Worm (Caenorhabditis elegans) whole organism, mixed stage, embryonic: ENCODE data around the gene dnj-8.

Source experiments
- M03D4.4 ChIP-seq: sonication (generic microtip); optimal IDR thresholded peaks from 2 replicates; lab custom pipeline; 2017; ENCODE audit warnings: mild to moderate bottlenecking, missing genetic modification characterization, missing compliant biosample characterization
- ceh-39 ChIP-seq: fragments of 150-350 bp; optimal IDR thresholded peaks from 2 replicates; lab custom pipeline; 2014; ENCODE audit warnings: missing biosample characterization, missing genetic modification characterization
- ceh-43 ChIP-seq: fragments of 200-800 bp; sonication (Bioruptor generic); optimal IDR thresholded peaks from 2 replicates; lab custom pipeline; 2018; ENCODE audit warnings: mild to moderate bottlenecking, missing genetic modification characterization, moderate library complexity, missing compliant biosample characterization
- ceh-83 ChIP-seq: fragments of 200-800 bp; sonication (Bioruptor generic); optimal IDR thresholded peaks from 2 replicates; lab custom pipeline; 2018; ENCODE audit warnings: mild to moderate bottlenecking, missing genetic modification characterization, missing compliant biosample characterization
- cnd-1 ChIP-seq: fragments of 200-800 bp; sonication (Bioruptor generic); optimal IDR thresholded peaks from 2 replicates; lab custom pipeline; 2018; ENCODE audit warnings: mild to moderate bottlenecking, missing genetic modification characterization, missing compliant biosample characterization
- drap-1 ChIP-seq: fragments of 200-800 bp; sonication (Bioruptor generic); optimal IDR thresholded peaks from 3 replicates; lab custom pipeline; 2018; ENCODE audit warnings: mild to moderate bottlenecking, missing genetic modification characterization, missing compliant biosample characterization
- elt-3 ChIP-seq: fragments of 150-350 bp; optimal IDR thresholded peaks from 2 replicates; lab custom pipeline; 2014; ENCODE audit warnings: missing biosample characterization, missing genetic modification characterization
- flh-1 ChIP-seq: fragments of 200-800 bp; sonication (Bioruptor generic); optimal IDR thresholded peaks from 2 replicates; lab custom pipeline; 2018; ENCODE audit warnings: mild to moderate bottlenecking, missing genetic modification characterization, moderate library complexity, missing compliant biosample characterization
- hlh-1 ChIP-seq: fragments of 150-350 bp; optimal IDR thresholded peaks from 2 replicates; lab custom pipeline; 2014; ENCODE audit warnings: missing biosample characterization, missing genetic modification reagents, missing genetic modification characterization
- lin-32 ChIP-seq: fragments of 200-800 bp; sonication (Bioruptor generic); optimal IDR thresholded peaks from 2 replicates; lab custom pipeline; 2018; ENCODE audit warnings: mild to moderate bottlenecking, missing genetic modification characterization, missing compliant biosample characterization
- lsy-2 ChIP-seq: fragments of 150-350 bp; optimal IDR thresholded peaks from 2 replicates; lab custom pipeline; 2014; ENCODE audit warnings: missing biosample characterization, missing genetic modification characterization
- mab-5 ChIP-seq: fragments of 150-350 bp; optimal IDR thresholded peaks from 2 replicates; lab custom pipeline; 2014; ENCODE audit warnings: missing biosample characterization, missing genetic modification characterization
- mls-2 ChIP-seq: sonication (generic microtip); optimal IDR thresholded peaks from 2 replicates; lab custom pipeline; 2016; ENCODE audit warnings: mild to moderate bottlenecking, missing genetic modification characterization, moderate library complexity, missing compliant biosample characterization
- nhr-2 ChIP-seq: fragments of 150-350 bp; optimal IDR thresholded peaks from 2 replicates; lab custom pipeline; 2014; ENCODE audit warnings: missing biosample characterization, missing genetic modification characterization
- nhr-237 ChIP-seq: fragments of 150-350 bp; optimal IDR thresholded peaks from 2 replicates; lab custom pipeline; 2014; ENCODE audit warnings: missing biosample characterization, missing genetic modification characterization
- nhr-76 ChIP-seq: sonication (generic microtip); optimal IDR thresholded peaks from 2 replicates; lab custom pipeline; 2017; ENCODE audit warnings: missing biosample characterization, missing genetic modification characterization
- pha-4 ChIP-seq: fragments of 150-350 bp; optimal IDR thresholded peaks from 2 replicates; lab custom pipeline; 2018; ENCODE audit warnings: missing biosample characterization, missing genetic modification reagents, missing genetic modification characterization
- sem-2 ChIP-seq: fragments of 200-800 bp; sonication (Bioruptor generic); optimal IDR thresholded peaks from 2 replicates; lab custom pipeline; 2018; ENCODE audit warnings: mild to moderate bottlenecking, missing genetic modification characterization, missing compliant biosample characterization
- snpc-4 ChIP-seq: fragments of 150-350 bp; optimal IDR thresholded peaks from 2 replicates; lab custom pipeline; 2014; ENCODE audit warnings: missing biosample characterization, missing genetic modification characterization
- tbx-8 ChIP-seq: fragments of 200-800 bp; sonication (Bioruptor generic); optimal IDR thresholded peaks from 2 replicates; lab custom pipeline; 2018; ENCODE audit warnings: mild to moderate bottlenecking, missing genetic modification characterization, moderate library complexity, missing compliant biosample characterization
- unc-120 ChIP-seq: sonication (generic microtip); optimal IDR thresholded peaks from 2 replicates; lab custom pipeline; 2017; ENCODE audit warnings: missing genetic modification characterization, missing compliant biosample characterization; ENCODE audit not compliant: poor library complexity, severe bottlenecking
- unc-39 ChIP-seq: fragments of 150-350 bp; optimal IDR thresholded peaks from 2 replicates; lab custom pipeline; 2014; ENCODE audit warnings: missing biosample characterization, missing genetic modification characterization
- unc-62 ChIP-seq: fragments of 150-350 bp; optimal IDR thresholded peaks from 2 replicates; lab custom pipeline; 2014; ENCODE audit warnings: missing biosample characterization, missing genetic modification reagents, missing genetic modification characterization
- zip-8 ChIP-seq: fragments of 150-350 bp; optimal IDR thresholded peaks from 2 replicates; lab custom pipeline; 2014; ENCODE audit warnings: missing biosample characterization, missing genetic modification characterization
- ztf-11 ChIP-seq: fragments of 150-350 bp; optimal IDR thresholded peaks from 2 replicates; lab custom pipeline; 2014; ENCODE audit warnings: missing biosample characterization, missing genetic modification characterization

dnj-8 gene

ce11 chrII:6621886-6622285 is 24.0 kb upstream of the dnj-8 start, which contains the start of gene F54H5.3:
Gene F54H5.3 (plus strand): TSS chrII:6622186.
- TF ChIP-seq sem-2, result no peak
- no peak for TF ChIP-seq unc-120 (tag; lab: Kevin White, UChicago)
- TF ChIP-seq snpc-4 (tag; lab: Kevin White, UChicago), result no peak
- no peak for TF ChIP-seq unc-62 (GFP tag; lab: Kevin White, UChicago)
- TF ChIP-seq elt-3 (tag; lab: Kevin White, UChicago), result no peak
- TF ChIP-seq nhr-237 (tag; lab: Kevin White, UChicago), result no peak
- TF ChIP-seq pha-4 (tag; lab: Kevin White, UChicago), result no peak
- no peak for TF ChIP-seq unc-39 (tag; lab: Kevin White, UChicago)
- no peak for TF ChIP-seq mls-2
- no peak for TF ChIP-seq nhr-76 (tag; lab: Kevin White, UChicago)
- TF ChIP-seq M03D4.4, result no peak
- no peak for TF ChIP-seq nhr-2 (tag; lab: Kevin White, UChicago)
- TF ChIP-seq lin-32 (GFP tag; lab: Kevin White, UChicago), result no peak
- no peak for TF ChIP-seq flh-1 (GFP tag; lab: Kevin White, UChicago)
- no peak for TF ChIP-seq ztf-11 (tag; lab: Kevin White, UChicago)
- TF ChIP-seq zip-8 (tag; lab: Kevin White, UChicago), result no peak
- TF ChIP-seq ceh-43, result no peak

- TF ChIP-seq nhr-2 (tag; lab: Kevin White, UChicago), result no peak
- TF ChIP-seq mls-2, result no peak
Observed at ce11 chrII:6619007-6619406, 21.1 kb upstream of the dnj-8 start.

- TF ChIP-seq lsy-2 (tag; lab: Kevin White, UChicago), result no peak
- no peak for TF ChIP-seq tbx-8 (GFP tag; lab: Kevin White, UChicago)
- no peak for TF ChIP-seq nhr-2 (tag; lab: Kevin White, UChicago)
- no peak for TF ChIP-seq unc-120 (tag; lab: Kevin White, UChicago)
- TF ChIP-seq hlh-1 (tag; lab: Kevin White, UChicago), result no peak
- no peak for TF ChIP-seq pha-4 (tag; lab: Kevin White, UChicago)
- no peak for TF ChIP-seq nhr-237 (tag; lab: Kevin White, UChicago)
- TF ChIP-seq ztf-11 (tag; lab: Kevin White, UChicago), result no peak
- TF ChIP-seq mls-2, result no peak
- TF ChIP-seq unc-62 (GFP tag; lab: Kevin White, UChicago), result no peak
- TF ChIP-seq ceh-43, result no peak
- no peak for TF ChIP-seq flh-1 (GFP tag; lab: Kevin White, UChicago)
- no peak for TF ChIP-seq unc-39 (tag; lab: Kevin White, UChicago)
- TF ChIP-seq ceh-39 (tag; lab: Kevin White, UChicago), result no peak
- TF ChIP-seq sem-2, result no peak
- TF ChIP-seq lin-32 (GFP tag; lab: Kevin White, UChicago), result no peak
- TF ChIP-seq nhr-76 (tag; lab: Kevin White, UChicago), result no peak
Observed at ce11 chrII:6616770-6617169, 18.9 kb upstream of the dnj-8 start, which contains the start of gene klf-3. Gene klf-3 (plus strand): TSS chrII:6616878.

- TF ChIP-seq zip-8 (tag; lab: Kevin White, UChicago), result no peak
- TF ChIP-seq M03D4.4, result no peak
- TF ChIP-seq sem-2, result no peak
- no peak for TF ChIP-seq mab-5
- no peak for TF ChIP-seq unc-39 (tag; lab: Kevin White, UChicago)
- no peak for TF ChIP-seq drap-1 (GFP tag; lab: Kevin White, UChicago)
- TF ChIP-seq mls-2, result no peak
- TF ChIP-seq pha-4 (tag; lab: Kevin White, UChicago), result no peak
Observed at ce11 chrII:6616135-6616534, 18.3 kb upstream of the dnj-8 start.

- TF ChIP-seq flh-1 (GFP tag; lab: Kevin White, UChicago), result no peak
- no peak for TF ChIP-seq ceh-39 (tag; lab: Kevin White, UChicago)
- no peak for TF ChIP-seq unc-62 (GFP tag; lab: Kevin White, UChicago)
- TF ChIP-seq ceh-83 (GFP tag; lab: Kevin White, UChicago), result no peak
- no peak for TF ChIP-seq cnd-1
- no peak for TF ChIP-seq elt-3 (tag; lab: Kevin White, UChicago)
- no peak for TF ChIP-seq ztf-11 (tag; lab: Kevin White, UChicago)
- no peak for TF ChIP-seq mls-2
Observed at ce11 chrII:6615232-6616029, 17.6 kb upstream of the dnj-8 start.

ce11 chrII:6614500-6614899 is 16.6 kb upstream of the dnj-8 start:
- no peak for TF ChIP-seq drap-1 (GFP tag; lab: Kevin White, UChicago)
